Fruit fly (Drosophila melanogaster) whole organism, larva: ENCODE data around the gene CG14662.

Source experiments
- noc ChIP-seq: fragments of 200-800 bp; sonication (Bioruptor generic); optimal IDR thresholded peaks from 3 replicates; lab custom pipeline; 2019; ENCODE audit warnings: missing biosample characterization, mild to moderate bottlenecking, missing genetic modification characterization, moderate library complexity

The CG14662 gene

dm6 chr3R:4994659-4995058 lies 10.6 kb upstream of the CG14662 start:
- no peak for TF ChIP-seq noc

dm6 chr3R:4993385-4993784 lies 9.4 kb upstream of the CG14662 start:
- TF ChIP-seq noc, result no peak

dm6 chr3R:4992227-4992737 lies 8.2 kb upstream of the CG14662 start:
- TF ChIP-seq noc, result no peak

dm6 chr3R:4989150-4990017 lies 5.4 kb upstream of the CG14662 start:
- no peak for TF ChIP-seq noc

- no peak for TF ChIP-seq noc
Observed at dm6 chr3R:4987408-4987807, 3.4 kb upstream of the CG14662 start.

- TF ChIP-seq noc, result no peak
Observed at dm6 chr3R:4986666-4987065, 2.6 kb upstream of the CG14662 start.

- no peak for TF ChIP-seq noc
Observed at dm6 chr3R:4984688-4985087, 656 bp upstream of the CG14662 start.

dm6 chr3R:4981076-4981593 lies 2.9 kb downstream of the CG14662 start:
- no peak for TF ChIP-seq noc

- TF ChIP-seq noc, result no peak
Observed at dm6 chr3R:4980069-4980797, 3.8 kb downstream of the CG14662 start.

- no peak for TF ChIP-seq noc
Observed at dm6 chr3R:4979143-4979728, 4.8 kb downstream of the CG14662 start.

- no peak for TF ChIP-seq noc
Observed at dm6 chr3R:4978256-4979021, 5.6 kb downstream of the CG14662 start.

- no peak for TF ChIP-seq noc
Observed at dm6 chr3R:4975874-4976663, 8.0 kb downstream of the CG14662 start.

dm6 chr3R:4975315-4975777 lies 8.7 kb downstream of the CG14662 start:
- no peak for TF ChIP-seq noc

- TF ChIP-seq noc, result no peak
Observed at dm6 chr3R:4974514-4975314, 9.3 kb downstream of the CG14662 start.
